Worm (Caenorhabditis elegans) whole organism, mixed stage, embryonic: ENCODE results near the gene T19D12.1.

Experiments
- drap-1 ChIP-seq: fragments of 200-800 bp; sonication (Bioruptor generic); optimal IDR thresholded peaks from 3 replicates; lab custom pipeline; 2018; ENCODE audit warnings: mild to moderate bottlenecking, missing genetic modification characterization, missing compliant biosample characterization
- ham-2 ChIP-seq: fragments of 200-800 bp; sonication (Bioruptor generic); optimal IDR thresholded peaks from 2 replicates; lab custom pipeline; 2018; ENCODE audit warnings: mild to moderate bottlenecking, missing genetic modification characterization, missing compliant biosample characterization
- mab-5 ChIP-seq: fragments of 150-350 bp; optimal IDR thresholded peaks from 2 replicates; lab custom pipeline; 2014; ENCODE audit warnings: missing biosample characterization, missing genetic modification characterization
- mep-1 ChIP-seq: fragments of 150-350 bp; optimal IDR thresholded peaks from 2 replicates; lab custom pipeline; 2017; ENCODE audit warnings: missing biosample characterization, missing genetic modification reagents, missing genetic modification characterization, inconsistent platforms
- pha-4 ChIP-seq: fragments of 150-350 bp; optimal IDR thresholded peaks from 2 replicates; lab custom pipeline; 2018; ENCODE audit warnings: missing biosample characterization, missing genetic modification reagents, missing genetic modification characterization
- unc-39 ChIP-seq: fragments of 150-350 bp; optimal IDR thresholded peaks from 2 replicates; lab custom pipeline; 2014; ENCODE audit warnings: missing biosample characterization, missing genetic modification characterization
- unc-62 ChIP-seq: fragments of 150-350 bp; optimal IDR thresholded peaks from 2 replicates; lab custom pipeline; 2014; ENCODE audit warnings: missing biosample characterization, missing genetic modification reagents, missing genetic modification characterization
- ztf-11 ChIP-seq: fragments of 150-350 bp; optimal IDR thresholded peaks from 2 replicates; lab custom pipeline; 2014; ENCODE audit warnings: missing biosample characterization, missing genetic modification characterization

ce11 chrII:6630811-6631210, 35.9 kb upstream of the T19D12.1 start, which contains the start of gene T19D12.4:
- no peak for TF ChIP-seq mep-1 (tag; lab: Kevin White, UChicago)
- TF ChIP-seq mab-5 (tag; lab: Kevin White, UChicago): no peak
- no peak for TF ChIP-seq unc-62 (GFP tag; lab: Kevin White, UChicago)
- TF ChIP-seq ztf-11 (tag; lab: Kevin White, UChicago): no peak
- TF ChIP-seq unc-39 (tag; lab: Kevin White, UChicago): no peak
- TF ChIP-seq pha-4 (tag; lab: Kevin White, UChicago): no peak
- no peak for TF ChIP-seq ham-2
- TF ChIP-seq drap-1: no peak
